Fruit fly (Drosophila melanogaster): ENCODE results near the gene CG10026.

Gene CG10026

dm6 chr2L:19455209-19455608 is 1.2 kb downstream of the CG10026 start:
- peak in 1 of 2 experiments; percentile 69 for TF ChIP-seq Hr78 (GFP tag; optimal IDR thresholded peaks at IDR 0.05)
- TF ChIP-seq sug (tag; optimal IDR thresholded peaks at IDR 0.05) = peak; percentile 6
- 0 out of 2 replicates have a peak, but pooled peaks have one; percentile 23 for TF ChIP-seq nerfin-2 (GFP tag; IDR thresholded peaks at IDR 0.05; ENCODE audit: partially characterized antibody)
- no peak for TF ChIP-seq sd (tag; optimal IDR thresholded peaks at IDR 0.05)
- TF ChIP-seq D (optimal IDR thresholded peaks at IDR 0.05) = no peak
- no peak for TF ChIP-seq D (GFP tag; optimal IDR thresholded peaks at IDR 0.05)
- TF ChIP-seq Med (GFP tag) = peak; percentile 1

dm6 chr2L:19455723-19456122 is 1.7 kb downstream of the CG10026 start:
- TF ChIP-seq sug (tag; optimal IDR thresholded peaks at IDR 0.05) (no peak), Pdp1 (GFP tag; optimal IDR thresholded peaks at IDR 0.05) (peak in 1 of 2 experiments; percentile 6)

- TF ChIP-seq CG10267 (tag; optimal IDR thresholded peaks at IDR 0.05) (peak; percentile 61), ATbp (GFP tag; optimal IDR thresholded peaks at IDR 0.05) (no peak), maf-S (GFP tag; optimal IDR thresholded peaks at IDR 0.05) (no peak), D19A (tag; optimal IDR thresholded peaks at IDR 0.05) (peak; percentile 16), Sry-δ (GFP tag; optimal IDR thresholded peaks at IDR 0.05) (no peak), fru (optimal IDR thresholded peaks at IDR 0.05) (no peak), D19B (GFP tag; optimal IDR thresholded peaks at IDR 0.05) (peak; percentile 58), cad (GFP tag; optimal IDR thresholded peaks at IDR 0.05) (peak; percentile 24), CG9609 (GFP tag; optimal IDR thresholded peaks at IDR 0.05) (no peak), Vsx1 (GFP tag; optimal IDR thresholded peaks at IDR 0.05) (no peak), stwl (tag; optimal IDR thresholded peaks at IDR 0.05) (peak; percentile 90), CG1832 (GFP tag; optimal IDR thresholded peaks at IDR 0.05) (peak; percentile 18), B-H2 (GFP tag; optimal IDR thresholded peaks at IDR 0.05) (no peak), so (GFP tag; IDR thresholded peaks at IDR 0.05) (no peak), CG9437 (GFP tag; optimal IDR thresholded peaks at IDR 0.05) (no peak), CG3838 (GFP tag; optimal IDR thresholded peaks at IDR 0.05) (no peak), CkIIα-i1 (GFP tag; IDR thresholded peaks at IDR 0.05) (no peak), CG11093 (GFP tag; IDR thresholded peaks at IDR 0.05) (no peak), gsb (GFP tag; IDR thresholded peaks at IDR 0.05) (no peak), salm (tag; optimal IDR thresholded peaks at IDR 0.05) (no peak), Atf3 (GFP tag; optimal IDR thresholded peaks at IDR 0.05) (no peak), lov (optimal IDR thresholded peaks at IDR 0.05) (no peak), lov (GFP tag; IDR thresholded peaks at IDR 0.05) (no peak), row (GFP tag; IDR thresholded peaks at IDR 0.05) (peak; percentile 51; the same call in 1 of the 3 replicates), zfh1 (GFP tag; IDR thresholded peaks at IDR 0.05) (0 out of 3 replicates have a peak, but pooled peaks have one; percentile 23), Adf1 (GFP tag; IDR thresholded peaks at IDR 0.05) (no peak), sqz (GFP tag; optimal IDR thresholded peaks at IDR 0.05) (peak; percentile 9), CG10321 (GFP tag; IDR thresholded peaks at IDR 0.05) (0 out of 2 replicates have a peak, but pooled peaks have one; percentile 32), CG3847 (GFP tag; IDR thresholded peaks at IDR 0.05) (no peak), CG7839 (tag; optimal IDR thresholded peaks at IDR 0.05) (peak; percentile 7), dmrt99B (tag; optimal IDR thresholded peaks at IDR 0.05) (no peak), sens (GFP tag) (peak; percentile 24), D (optimal IDR thresholded peaks at IDR 0.05) (no peak), D (GFP tag; optimal IDR thresholded peaks at IDR 0.05) (no peak), CG8290 (GFP tag; optimal IDR thresholded peaks at IDR 0.05) (peak; percentile 9), CG8290 (tag; optimal IDR thresholded peaks at IDR 0.05) (no peak), zen (tag; optimal IDR thresholded peaks at IDR 0.05) (peak; percentile 47), CG2712 (tag; optimal IDR thresholded peaks at IDR 0.05) (peak; percentile 5), slbo (GFP tag; IDR thresholded peaks at IDR 0.05) (no peak), wek (GFP tag; optimal IDR thresholded peaks at IDR 0.05) (no peak), cwo (GFP tag; optimal IDR thresholded peaks at IDR 0.05) (no peak)
Measured at dm6 chr2L:19457890-19458580, 4.0 kb downstream of the CG10026 start.
